Fruit fly (Drosophila melanogaster): ENCODE results near the gene dia.

The dia gene

dm6 chr2L:20785333-20785732 lies 27.4 kb downstream of the dia start:
- TF ChIP-seq CG1620 (GFP tag; optimal IDR thresholded peaks at IDR 0.05), result no peak
- no peak for TF ChIP-seq Hr96 (GFP tag; optimal IDR thresholded peaks at IDR 0.05)
- TF ChIP-seq CG33017 (tag; optimal IDR thresholded peaks at IDR 0.05), result no peak
- no peak for TF ChIP-seq tj (GFP tag; optimal IDR thresholded peaks at IDR 0.05)
- TF ChIP-seq bab1 (GFP tag; optimal IDR thresholded peaks at IDR 0.05), result no peak
- no peak for TF ChIP-seq CG14711 (tag; optimal IDR thresholded peaks at IDR 0.05)
- TF ChIP-seq cnc (optimal IDR thresholded peaks at IDR 0.05), result no peak
- TF ChIP-seq kay (GFP tag; ENCODE audit: borderline replicate concordance), result no peak
- TF ChIP-seq Clk (GFP tag; optimal IDR thresholded peaks at IDR 0.05), result no peak
- TF ChIP-seq CG5204 (GFP tag; optimal IDR thresholded peaks at IDR 0.05), result no peak
- no peak for TF ChIP-seq Mnt (GFP tag; optimal IDR thresholded peaks at IDR 0.05)
- no peak for TF ChIP-seq CG7045 (GFP tag; optimal IDR thresholded peaks at IDR 0.05)
- TF ChIP-seq ovo (GFP tag; optimal IDR thresholded peaks at IDR 0.05), result no peak
- no peak for TF ChIP-seq CG11617 (GFP tag; optimal IDR thresholded peaks at IDR 0.05)
- no peak for TF ChIP-seq CG12768 (GFP tag; optimal IDR thresholded peaks at IDR 0.05)
- no peak for TF ChIP-seq cic (GFP tag; optimal IDR thresholded peaks at IDR 0.05)
- TF ChIP-seq Crg-1 (GFP tag; optimal IDR thresholded peaks at IDR 0.05), result no peak
- no peak for TF ChIP-seq CG7101 (tag; optimal IDR thresholded peaks at IDR 0.05)
- TF ChIP-seq toe (GFP tag; optimal IDR thresholded peaks at IDR 0.05), result no peak
- TF ChIP-seq pad (GFP tag; optimal IDR thresholded peaks at IDR 0.05), result no peak

dm6 chr2L:20787271-20787791 lies 29.4 kb downstream of the dia start, which contains the start of gene Pomp:
Pomp (plus strand) TSS chr2L:20787656.
- TF ChIP-seq ovo (GFP tag; optimal IDR thresholded peaks at IDR 0.05) (no peak), CG33017 (tag; optimal IDR thresholded peaks at IDR 0.05) (no peak), bab1 (GFP tag; optimal IDR thresholded peaks at IDR 0.05) (peak; percentile 41), CG11617 (GFP tag; optimal IDR thresholded peaks at IDR 0.05) (no peak), CG14711 (tag; optimal IDR thresholded peaks at IDR 0.05) (peak; percentile 61), CG12768 (GFP tag; optimal IDR thresholded peaks at IDR 0.05) (no peak), Mnt (GFP tag; optimal IDR thresholded peaks at IDR 0.05) (no peak), toe (GFP tag; optimal IDR thresholded peaks at IDR 0.05) (peak; percentile 17), pad (GFP tag; optimal IDR thresholded peaks at IDR 0.05) (peak; percentile 12), CG5204 (GFP tag; optimal IDR thresholded peaks at IDR 0.05) (no peak), Hr96 (GFP tag; optimal IDR thresholded peaks at IDR 0.05) (no peak), Crg-1 (GFP tag; optimal IDR thresholded peaks at IDR 0.05) (peak; percentile 3), CG1620 (GFP tag; optimal IDR thresholded peaks at IDR 0.05) (no peak), cic (GFP tag; optimal IDR thresholded peaks at IDR 0.05) (peak; percentile 39), kay (GFP tag; ENCODE audit: borderline replicate concordance) (peak; percentile 33), cnc (optimal IDR thresholded peaks at IDR 0.05) (no peak), Clk (GFP tag; optimal IDR thresholded peaks at IDR 0.05) (no peak), CG7045 (GFP tag; optimal IDR thresholded peaks at IDR 0.05) (no peak), CG7101 (tag; optimal IDR thresholded peaks at IDR 0.05) (peak; percentile 47), tj (GFP tag; optimal IDR thresholded peaks at IDR 0.05) (peak; percentile 9)

dm6 chr2L:20788050-20788449 lies 30.1 kb downstream of the dia start:
- TF ChIP-seq Clk (GFP tag; optimal IDR thresholded peaks at IDR 0.05) (no peak), Hr96 (GFP tag; optimal IDR thresholded peaks at IDR 0.05) (no peak), CG7101 (tag; optimal IDR thresholded peaks at IDR 0.05) (no peak), ovo (GFP tag; optimal IDR thresholded peaks at IDR 0.05) (no peak), cic (GFP tag; optimal IDR thresholded peaks at IDR 0.05) (no peak), cnc (optimal IDR thresholded peaks at IDR 0.05) (no peak), tj (GFP tag; optimal IDR thresholded peaks at IDR 0.05) (no peak), Crg-1 (GFP tag; optimal IDR thresholded peaks at IDR 0.05) (no peak), toe (GFP tag; optimal IDR thresholded peaks at IDR 0.05) (no peak), CG33017 (tag; optimal IDR thresholded peaks at IDR 0.05) (no peak), CG7045 (GFP tag; optimal IDR thresholded peaks at IDR 0.05) (no peak), CG1620 (GFP tag; optimal IDR thresholded peaks at IDR 0.05) (no peak), bab1 (GFP tag; optimal IDR thresholded peaks at IDR 0.05) (no peak), CG11617 (GFP tag; optimal IDR thresholded peaks at IDR 0.05) (no peak), Mnt (GFP tag; optimal IDR thresholded peaks at IDR 0.05) (no peak), CG12768 (GFP tag; optimal IDR thresholded peaks at IDR 0.05) (no peak), CG5204 (GFP tag; optimal IDR thresholded peaks at IDR 0.05) (no peak), kay (GFP tag; ENCODE audit: borderline replicate concordance) (no peak), pad (GFP tag; optimal IDR thresholded peaks at IDR 0.05) (no peak)

DNA sequence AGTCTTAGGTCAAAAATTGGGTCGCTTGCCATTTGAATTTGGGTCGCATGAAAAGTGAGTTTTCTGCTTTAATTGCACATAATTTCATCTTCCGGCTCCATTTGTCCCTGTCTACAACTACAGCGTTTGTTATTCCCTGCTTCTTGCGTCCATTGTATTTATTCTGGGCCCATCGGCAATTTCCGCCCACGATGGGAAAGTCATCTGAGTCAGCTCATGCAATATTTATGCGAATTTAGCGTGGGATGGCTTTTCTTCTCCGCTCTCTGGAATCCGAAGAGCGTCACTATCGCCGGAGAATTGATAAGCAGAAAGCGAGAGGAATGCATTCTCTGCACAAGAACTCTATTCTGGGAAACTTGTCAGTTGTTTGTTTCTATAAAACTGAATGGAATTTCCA lies 34.6 kb downstream of the dia start:
- peak; percentile 53 for TF ChIP-seq kay (GFP tag; ENCODE audit: borderline replicate concordance)
- no peak for TF ChIP-seq Hr96 (GFP tag; optimal IDR thresholded peaks at IDR 0.05)
- TF ChIP-seq pad (GFP tag; optimal IDR thresholded peaks at IDR 0.05), result no peak
- no peak for TF ChIP-seq Crg-1 (GFP tag; optimal IDR thresholded peaks at IDR 0.05)

DNA sequence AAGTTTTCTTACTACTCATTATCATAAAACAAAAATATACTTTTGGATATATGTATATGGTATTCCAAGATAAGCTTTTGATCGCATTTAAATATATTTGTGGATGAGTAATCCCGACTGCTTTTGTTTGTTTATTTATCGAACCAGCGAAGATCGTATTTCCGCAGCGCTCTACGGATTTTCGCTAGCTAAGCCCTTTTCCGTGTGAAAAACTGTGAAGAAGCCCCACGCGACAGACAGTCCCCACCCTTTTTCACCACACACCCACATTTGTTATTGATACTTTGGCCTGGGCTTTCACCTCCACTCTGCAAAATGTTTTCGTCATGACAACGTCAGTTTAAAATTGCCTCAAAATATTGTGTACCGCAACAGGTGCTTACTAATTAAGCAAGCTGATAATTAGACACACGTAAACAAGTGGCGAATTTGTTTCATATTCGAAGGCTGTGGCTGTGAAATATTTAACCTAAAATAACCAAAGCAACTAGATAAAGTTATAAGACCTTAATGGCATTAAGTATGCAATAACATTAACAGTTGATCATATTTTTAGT lies 35.1 kb downstream of the dia start:
- TF ChIP-seq tj (GFP tag; optimal IDR thresholded peaks at IDR 0.05) (peak; percentile 95), kay (GFP tag; ENCODE audit: borderline replicate concordance) (peak; percentile 72), CG12768 (GFP tag; optimal IDR thresholded peaks at IDR 0.05) (peak; percentile 62), Mnt (GFP tag; optimal IDR thresholded peaks at IDR 0.05) (peak; percentile 6), CG33017 (tag; optimal IDR thresholded peaks at IDR 0.05) (no peak), CG14711 (tag; optimal IDR thresholded peaks at IDR 0.05) (no peak), CG7045 (GFP tag; optimal IDR thresholded peaks at IDR 0.05) (no peak)

dm6 chr2L:20793881-20794280 lies 35.9 kb downstream of the dia start:
- TF ChIP-seq CG7045 (GFP tag; optimal IDR thresholded peaks at IDR 0.05) (no peak), Mnt (GFP tag; optimal IDR thresholded peaks at IDR 0.05) (peak; percentile 77), ovo (GFP tag; optimal IDR thresholded peaks at IDR 0.05) (peak; percentile 33), CG5204 (GFP tag; optimal IDR thresholded peaks at IDR 0.05) (no peak), bab1 (GFP tag; optimal IDR thresholded peaks at IDR 0.05) (peak; percentile 79), Hr96 (GFP tag; optimal IDR thresholded peaks at IDR 0.05) (peak; percentile 6), CG1620 (GFP tag; optimal IDR thresholded peaks at IDR 0.05) (no peak), Clk (GFP tag; optimal IDR thresholded peaks at IDR 0.05) (no peak), cic (GFP tag; optimal IDR thresholded peaks at IDR 0.05) (peak; percentile 67), CG14711 (tag; optimal IDR thresholded peaks at IDR 0.05) (peak; percentile 19), Crg-1 (GFP tag; optimal IDR thresholded peaks at IDR 0.05) (no peak), CG11617 (GFP tag; optimal IDR thresholded peaks at IDR 0.05) (no peak), CG7101 (tag; optimal IDR thresholded peaks at IDR 0.05) (peak; percentile 51), toe (GFP tag; optimal IDR thresholded peaks at IDR 0.05) (no peak), CG12768 (GFP tag; optimal IDR thresholded peaks at IDR 0.05) (peak; percentile 70), tj (GFP tag; optimal IDR thresholded peaks at IDR 0.05) (peak; percentile 13), CG33017 (tag; optimal IDR thresholded peaks at IDR 0.05) (peak; percentile 63), kay (GFP tag; ENCODE audit: borderline replicate concordance) (peak; percentile 93), cnc (optimal IDR thresholded peaks at IDR 0.05) (no peak), pad (GFP tag; optimal IDR thresholded peaks at IDR 0.05) (peak; percentile 9)
